Fruit fly (Drosophila melanogaster) whole organism, embryonic: Measurements from ENCODE around the gene CG45076.
A peak's percentile ranks its signal among the peaks of the same experiment; 100 is the strongest.

Experiments
- B-H1 ChIP-seq: fragments of 200-800 bp; sonication (Bioruptor generic); IDR thresholded peaks from 3 replicates; pipeline ENCODE4 v1.3.6; 2022; ENCODE audit warnings: missing biosample characterization, missing genetic modification characterization
- Blimp-1 ChIP-seq: fragments of 200-800 bp; sonication (Bioruptor generic); optimal IDR thresholded peaks from 3 replicates; lab custom pipeline; 2018; ENCODE audit warnings: missing biosample characterization, missing genetic modification characterization, mild to moderate bottlenecking, moderate library complexity, missing genetic modification reagents
- CG10959 ChIP-seq: fragments of 200-800 bp; sonication (Bioruptor generic); IDR thresholded peaks from 2 replicates; pipeline ENCODE4 v1.3.6; 2022; ENCODE audit warnings: missing biosample characterization, missing genetic modification characterization
- CG11398 ChIP-seq: fragments of 200-800 bp; sonication (Bioruptor generic); optimal IDR thresholded peaks from 2 replicates; lab custom pipeline; 2016; ENCODE audit warnings: missing biosample characterization, missing genetic modification characterization
- CG1233 ChIP-seq: fragments of 200-800 bp; sonication (Bioruptor generic); optimal IDR thresholded peaks from 4 replicates; lab custom pipeline; 2018; ENCODE audit warnings: missing biosample characterization, mild to moderate bottlenecking, missing genetic modification characterization
- CG12744 ChIP-seq: fragments of 200-800 bp; sonication (Bioruptor generic); optimal IDR thresholded peaks from 2 replicates; lab custom pipeline; 2016; ENCODE audit warnings: missing biosample characterization, missing genetic modification characterization
- CG12769 ChIP-seq: fragments of 200-800 bp; sonication (Bioruptor generic); optimal IDR thresholded peaks from 2 replicates; lab custom pipeline; 2019; ENCODE audit warnings: missing biosample characterization, mild to moderate bottlenecking, missing genetic modification characterization, moderate library complexity
- CG15011 ChIP-seq: fragments of 200-800 bp; sonication (Bioruptor generic); optimal IDR thresholded peaks from 3 replicates; lab custom pipeline; 2018; ENCODE audit warnings: missing biosample characterization, mild to moderate bottlenecking, missing genetic modification characterization
- CG1602 ChIP-seq: fragments of 200-800 bp; sonication (Bioruptor generic); optimal IDR thresholded peaks from 3 replicates; lab custom pipeline; 2016; ENCODE audit warnings: missing biosample characterization, missing genetic modification characterization
- CG17359 ChIP-seq: fragments of 200-800 bp; sonication (Bioruptor generic); optimal IDR thresholded peaks from 3 replicates; lab custom pipeline; 2018; ENCODE audit warnings: missing biosample characterization, mild to moderate bottlenecking, missing genetic modification characterization, moderate library complexity
- CG18599 ChIP-seq: fragments of 200-800 bp; sonication (Bioruptor generic); optimal IDR thresholded peaks from 3 replicates; lab custom pipeline; 2017; ENCODE audit warnings: missing biosample characterization, missing genetic modification characterization, mild to moderate bottlenecking, moderate library complexity, missing genetic modification reagents
- CG2199 ChIP-seq: fragments of 200-800 bp; sonication (Bioruptor generic); IDR thresholded peaks from 3 replicates; pipeline ENCODE4 v1.3.6; 2022; ENCODE audit warnings: missing biosample characterization, missing genetic modification characterization
- CG2202 ChIP-seq: fragments of 200-800 bp; sonication (Bioruptor generic); optimal IDR thresholded peaks from 2 replicates; lab custom pipeline; 2018; ENCODE audit warnings: missing biosample characterization, mild to moderate bottlenecking, missing genetic modification characterization
- CG2889 ChIP-seq: fragments of 200-800 bp; sonication (Bioruptor generic); IDR thresholded peaks from 3 replicates; pipeline ENCODE4 v1.3.6; 2022; ENCODE audit warnings: missing biosample characterization, missing genetic modification characterization
- CG31441 ChIP-seq: fragments of 200-800 bp; sonication (Bioruptor generic); IDR thresholded peaks from 2 replicates; pipeline ENCODE4 v1.3.6; 2022; ENCODE audit warnings: missing biosample characterization, missing genetic modification characterization
- CG4707 ChIP-seq: fragments of 200-800 bp; sonication (Bioruptor generic); optimal IDR thresholded peaks from 2 replicates; lab custom pipeline; 2018; ENCODE audit warnings: missing biosample characterization, mild to moderate bottlenecking, missing genetic modification characterization, moderate library complexity
- CG7745 ChIP-seq: fragments of 200-800 bp; sonication (Bioruptor generic); optimal IDR thresholded peaks from 2 replicates; lab custom pipeline; 2018; ENCODE audit warnings: missing biosample characterization, mild to moderate bottlenecking, missing genetic modification characterization, moderate library complexity
- CG8359 ChIP-seq: fragments of 200-800 bp; sonication (Bioruptor generic); optimal IDR thresholded peaks from 2 replicates; lab custom pipeline; 2017; ENCODE audit warnings: missing biosample characterization, mild to moderate bottlenecking, missing genetic modification characterization, borderline replicate concordance
- CG8944 ChIP-seq: fragments of 200-800 bp; sonication (Bioruptor generic); optimal IDR thresholded peaks from 3 replicates; lab custom pipeline; 2016; ENCODE audit warnings: missing biosample characterization, missing genetic modification characterization
- CHES-1-like ChIP-seq: fragments of 200-800 bp; sonication (Bioruptor generic); optimal IDR thresholded peaks from 2 replicates; lab custom pipeline; 2016; ENCODE audit warnings: missing biosample characterization, missing genetic modification characterization
- D ChIP-seq, 2 experiments: fragments of 200-800 bp in 1 of 2; fragments of >200 bp in 1 of 2; sonication (Bioruptor generic) in 1 of 2; optimal IDR thresholded peaks; 2 replicates in 1 of 2; 3 replicates in 1 of 2; lab custom pipeline; 2017; ENCODE audit warnings: mild to moderate bottlenecking in 1 of 2, missing biosample characterization in 1 of 2, missing genetic modification characterization in 1 of 2, missing genetic modification reagents in 1 of 2
- Drgx ChIP-seq: fragments of 200-800 bp; sonication (Bioruptor generic); IDR thresholded peaks from 2 replicates; pipeline ENCODE4 v1.3.6; 2022; ENCODE audit warnings: missing biosample characterization, missing genetic modification characterization
- Hr51 ChIP-seq, 2 experiments: fragments of 200-800 bp; sonication (Bioruptor generic); optimal IDR thresholded peaks; 2 replicates in 1 of 2; 3 replicates in 1 of 2; lab custom pipeline; 2016 to 2018; ENCODE audit warnings: missing biosample characterization in 2 of 2, missing genetic modification characterization in 2 of 2, mild to moderate bottlenecking in 1 of 2, moderate library complexity in 1 of 2
- Jarid2 ChIP-seq: fragments of 200-800 bp; sonication (Bioruptor generic); optimal IDR thresholded peaks from 3 replicates; lab custom pipeline; 2017; ENCODE audit warnings: mild to moderate bottlenecking, missing biosample characterization, missing genetic modification reagents, missing genetic modification characterization
- Lim3 ChIP-seq: fragments of 200-800 bp; sonication (Bioruptor generic); IDR thresholded peaks from 2 replicates; pipeline ENCODE4 v1.3.6; 2022; ENCODE audit warnings: missing biosample characterization, missing genetic modification characterization
- MESR4 ChIP-seq: fragments of 200-800 bp; sonication (Bioruptor generic); optimal IDR thresholded peaks from 2 replicates; lab custom pipeline; 2018; ENCODE audit warnings: missing biosample characterization, mild to moderate bottlenecking, missing genetic modification characterization, moderate library complexity
- NC2α ChIP-seq: fragments of 200-800 bp; sonication (Bioruptor generic); optimal IDR thresholded peaks from 2 replicates; lab custom pipeline; 2016; ENCODE audit warnings: missing biosample characterization, missing genetic modification characterization
- PHDP ChIP-seq: fragments of 200-800 bp; sonication (Bioruptor generic); optimal IDR thresholded peaks from 3 replicates; lab custom pipeline; 2018; ENCODE audit warnings: missing biosample characterization, mild to moderate bottlenecking, missing genetic modification characterization, moderate library complexity
- Ravus ChIP-seq: fragments of 200-800 bp; sonication (Bioruptor generic); IDR thresholded peaks from 2 replicates; pipeline ENCODE4 v1.3.6; 2022; ENCODE audit warnings: missing biosample characterization, missing genetic modification characterization
- Rx ChIP-seq: fragments of 200-800 bp; sonication (Bioruptor generic); IDR thresholded peaks from 2 replicates; pipeline ENCODE4 v1.3.6; 2022; ENCODE audit warnings: missing biosample characterization, missing genetic modification characterization
- Vsx1 ChIP-seq: fragments of 200-800 bp; sonication (Bioruptor generic); optimal IDR thresholded peaks from 2 replicates; lab custom pipeline; 2017; ENCODE audit warnings: missing biosample characterization, mild to moderate bottlenecking, missing genetic modification characterization, missing genetic modification reagents
- abd-A ChIP-seq: fragments of 200-800 bp; sonication (Bioruptor generic); optimal IDR thresholded peaks from 3 replicates; lab custom pipeline; 2019; ENCODE audit warnings: missing biosample characterization, mild to moderate bottlenecking, missing genetic modification characterization, moderate library complexity
- ac ChIP-seq: fragments of 200-800 bp; sonication (Bioruptor generic); optimal IDR thresholded peaks from 3 replicates; lab custom pipeline; 2017; ENCODE audit warnings: missing biosample characterization, mild to moderate bottlenecking, missing genetic modification characterization
- ato ChIP-seq: fragments of 200-800 bp; sonication (Bioruptor generic); IDR thresholded peaks from 2 replicates; pipeline ENCODE4 v1.3.6; 2022; ENCODE audit warnings: missing biosample characterization, missing genetic modification characterization; ENCODE audit not compliant: partially characterized antibody
- az2 ChIP-seq: fragments of 200-800 bp; sonication (Bioruptor generic); optimal IDR thresholded peaks from 3 replicates; lab custom pipeline; 2016; ENCODE audit warnings: missing biosample characterization, missing genetic modification characterization
- caup ChIP-seq: fragments of 200-800 bp; sonication (Bioruptor generic); optimal IDR thresholded peaks from 3 replicates; lab custom pipeline; 2017; ENCODE audit warnings: missing biosample characterization, mild to moderate bottlenecking, missing genetic modification characterization, moderate library complexity; ENCODE audit not compliant: severe bottlenecking
- dimm ChIP-seq: fragments of 200-800 bp; sonication (Bioruptor generic); IDR thresholded peaks from 2 replicates; pipeline ENCODE4 v1.3.6; 2022; ENCODE audit warnings: missing biosample characterization, missing genetic modification characterization
- dmrt99B ChIP-seq: fragments of 200-800 bp; sonication (Bioruptor generic); optimal IDR thresholded peaks from 2 replicates; lab custom pipeline; 2018; ENCODE audit warnings: missing biosample characterization, mild to moderate bottlenecking, missing genetic modification characterization, moderate library complexity
- fd102C ChIP-seq: fragments of 200-800 bp; sonication (Bioruptor generic); optimal IDR thresholded peaks from 2 replicates; lab custom pipeline; 2018; ENCODE audit warnings: missing biosample characterization, mild to moderate bottlenecking, missing genetic modification characterization, moderate library complexity
- gt ChIP-seq: fragments of 200-800 bp; sonication (Bioruptor generic); IDR thresholded peaks from 2 replicates; pipeline ENCODE4 v1.3.6; 2022; ENCODE audit warnings: missing biosample characterization, missing genetic modification characterization
- ham ChIP-seq: fragments of 200-800 bp; sonication (Bioruptor generic); IDR thresholded peaks from 2 replicates; pipeline ENCODE4 v1.3.6; 2022; ENCODE audit warnings: missing biosample characterization, missing genetic modification characterization
- hb ChIP-seq: fragments of 200-800 bp; sonication (Bioruptor generic); IDR thresholded peaks from 3 replicates; pipeline ENCODE4 v1.3.6; 2022; ENCODE audit warnings: missing biosample characterization, missing genetic modification characterization; ENCODE audit not compliant: partially characterized antibody
- lilli ChIP-seq: fragments of 200-800 bp; sonication (Bioruptor generic); optimal IDR thresholded peaks from 3 replicates; lab custom pipeline; 2016; ENCODE audit warnings: missing biosample characterization, missing genetic modification characterization
- lmd ChIP-seq: fragments of 200-800 bp; sonication (Bioruptor generic); IDR thresholded peaks from 2 replicates; pipeline ENCODE4 v1.3.6; 2022; ENCODE audit warnings: missing biosample characterization, missing genetic modification characterization
- mld ChIP-seq: fragments of 200-800 bp; sonication (Bioruptor generic); IDR thresholded peaks from 3 replicates; pipeline ENCODE4 v1.3.6; 2022; ENCODE audit warnings: missing biosample characterization, missing genetic modification characterization; ENCODE audit not compliant: partially characterized antibody
- ro ChIP-seq: fragments of 200-800 bp; sonication (Bioruptor generic); IDR thresholded peaks from 2 replicates; pipeline ENCODE4 v1.3.6; 2022; ENCODE audit warnings: missing biosample characterization, missing genetic modification characterization
- sd ChIP-seq: fragments of 200-800 bp; sonication (Bioruptor generic); optimal IDR thresholded peaks from 3 replicates; lab custom pipeline; 2018; ENCODE audit warnings: missing biosample characterization, mild to moderate bottlenecking, missing genetic modification characterization, moderate library complexity
- sim ChIP-seq: fragments of 200-800 bp; sonication (Bioruptor generic); IDR thresholded peaks from 2 replicates; pipeline ENCODE4 v1.3.6; 2022; ENCODE audit warnings: missing biosample characterization, missing genetic modification characterization
- tap ChIP-seq: fragments of 200-800 bp; optimal IDR thresholded peaks from 3 replicates; lab custom pipeline; 2019; ENCODE audit warnings: missing biosample characterization, mild to moderate bottlenecking, missing genetic modification characterization, moderate library complexity
- unc-4 ChIP-seq: fragments of 200-800 bp; sonication (Bioruptor generic); IDR thresholded peaks from 2 replicates; pipeline ENCODE4 v1.3.6; 2022; ENCODE audit warnings: missing biosample characterization, missing genetic modification characterization; ENCODE audit not compliant: partially characterized antibody

The CG45076 gene

dm6 chr3R:10788186-10788585 is 11.0 kb upstream of the CG45076 start, which contains the start of the genes Art1 and Mcm5 (continued):
- no peak for TF ChIP-seq CG15011 (GFP tag; lab: Kevin White, UChicago)
- no peak for TF ChIP-seq CG2889
- peak; percentile 66 for TF ChIP-seq lilli
- no peak for TF ChIP-seq Ravus (GFP tag; lab: Robert Waterston, UW)
- no peak for TF ChIP-seq sim (GFP tag; lab: Robert Waterston, UW)
- no peak for TF ChIP-seq CG12769
- no peak for TF ChIP-seq CG7745 (tag; lab: Kevin White, UChicago)
- TF ChIP-seq PHDP = no peak
- no peak for TF ChIP-seq ro (GFP tag; lab: Robert Waterston, UW)
- TF ChIP-seq az2 (GFP tag; lab: Kevin White, UChicago) = peak; percentile 17
- peak; percentile 92 for TF ChIP-seq unc-4 (GFP tag; lab: Robert Waterston, UW)
- no peak for TF ChIP-seq caup (GFP tag; lab: Kevin White, UChicago)
- TF ChIP-seq B-H1 (GFP tag; lab: Robert Waterston, UW) = no peak
- no peak; the same call in 2 of the 3 replicates for TF ChIP-seq mld (GFP tag; lab: Robert Waterston, UW)
- no peak for TF ChIP-seq Lim3
- TF ChIP-seq fd102C (GFP tag; lab: Kevin White, UChicago) = no peak
- TF ChIP-seq tap (tag; lab: Kevin White, UChicago) = no peak
- no peak for TF ChIP-seq Drgx (GFP tag; lab: Robert Waterston, UW)
- peak; percentile 17 for TF ChIP-seq CG18599
- no peak for TF ChIP-seq CG4707 (GFP tag; lab: Kevin White, UChicago)
- TF ChIP-seq CG2202 (tag; lab: Kevin White, UChicago) = no peak
- TF ChIP-seq MESR4 (GFP tag; lab: Kevin White, UChicago) = peak; percentile 11
- no peak for TF ChIP-seq gt (GFP tag; lab: Robert Waterston, UW)
- TF ChIP-seq abd-A = no peak
- TF ChIP-seq Blimp-1 = no peak
- TF ChIP-seq ham (GFP tag; lab: Robert Waterston, UW) = no peak
- no peak for TF ChIP-seq CG1602 (GFP tag; lab: Kevin White, UChicago)
- TF ChIP-seq lmd (GFP tag; lab: Robert Waterston, UW) = no peak; the same call in 1 of the 2 replicates
- peak in 1 of 2 experiments; percentile 28 for TF ChIP-seq Hr51 (GFP tag; optimal IDR thresholded peaks at IDR 0.05; lab: Kevin White, UChicago)
- no peak for TF ChIP-seq dmrt99B (tag; lab: Kevin White, UChicago)
- peak; percentile 16 for TF ChIP-seq sd (tag; lab: Kevin White, UChicago)
- TF ChIP-seq Rx (GFP tag; lab: Robert Waterston, UW) = no peak
- TF ChIP-seq CG12744 (GFP tag; lab: Kevin White, UChicago) = peak; percentile 30
- TF ChIP-seq CG11398 (GFP tag; lab: Kevin White, UChicago) = peak; percentile 8
- TF ChIP-seq CG31441 (GFP tag; lab: Robert Waterston, UW) = no peak
- no peak for TF ChIP-seq dimm
- TF ChIP-seq CG10959 = no peak
- TF ChIP-seq CG8359 = no peak
- TF ChIP-seq CHES-1-like (GFP tag; lab: Kevin White, UChicago) = peak; percentile 74
- TF ChIP-seq CG2199 (GFP tag; lab: Robert Waterston, UW) = no peak
- no peak for TF ChIP-seq ac
- TF ChIP-seq D (optimal IDR thresholded peaks at IDR 0.05; lab: Kevin White, UChicago) = no peak
- TF ChIP-seq D (GFP tag; optimal IDR thresholded peaks at IDR 0.05; lab: Kevin White, UChicago) = no peak
- no peak for TF ChIP-seq CG17359
- TF ChIP-seq CG1233 (GFP tag; lab: Kevin White, UChicago) = peak; percentile 18
- peak; percentile 91 for TF ChIP-seq hb (GFP tag; lab: Robert Waterston, UW)
- no peak for TF ChIP-seq Vsx1 (GFP tag; lab: Kevin White, UChicago)
- peak; percentile 21 for TF ChIP-seq Jarid2 (GFP tag; lab: Kevin White, UChicago)
- TF ChIP-seq NC2α (GFP tag; lab: Kevin White, UChicago) = no peak
- no peak for TF ChIP-seq CG8944 (GFP tag; lab: Kevin White, UChicago)
- TF ChIP-seq ato (GFP tag; lab: Robert Waterston, UW) = 0 out of 2 replicates have a peak, but pooled peaks have one; percentile 29
